Fruit fly (Drosophila melanogaster): ENCODE results near the gene SH3PX1.
A peak's percentile ranks its signal among the peaks of the same experiment; 100 is the strongest.

Gene SH3PX1

dm6 chr3L:9694169-9694866, 19.3 kb downstream of the SH3PX1 start (continued):
- TF ChIP-seq Dbx (GFP tag; IDR thresholded peaks at IDR 0.05) = peak; percentile 37; the same call in 1 of the 3 replicates
- TF ChIP-seq Hr3 (GFP tag; optimal IDR thresholded peaks at IDR 0.05) = no peak
- peak; percentile 51 for TF ChIP-seq CG34376 (GFP tag; optimal IDR thresholded peaks at IDR 0.05)
- no peak for TF ChIP-seq CG13775 (GFP tag; optimal IDR thresholded peaks at IDR 0.05)
- TF ChIP-seq hbn (GFP tag; IDR thresholded peaks at IDR 0.05; ENCODE audit: partially characterized antibody) = peak; percentile 22; the same call in 1 of the 2 replicates
- no peak for TF ChIP-seq Hsf (GFP tag; optimal IDR thresholded peaks at IDR 0.05)
- no peak for TF ChIP-seq HmgD (GFP tag; optimal IDR thresholded peaks at IDR 0.05)
- no peak for TF ChIP-seq ab (GFP tag; optimal IDR thresholded peaks at IDR 0.05)
- TF ChIP-seq Adf1 (GFP tag; IDR thresholded peaks at IDR 0.05) = peak; percentile 96
- no peak for TF ChIP-seq fu2 (GFP tag; optimal IDR thresholded peaks at IDR 0.05)
- TF ChIP-seq CG1024 (GFP tag; IDR thresholded peaks at IDR 0.05) = no peak
- TF ChIP-seq CG9437 (GFP tag; optimal IDR thresholded peaks at IDR 0.05) = no peak
- TF ChIP-seq CG42726 (GFP tag; IDR thresholded peaks at IDR 0.05; ENCODE audit: partially characterized antibody) = no peak
- TF ChIP-seq mirr (GFP tag; optimal IDR thresholded peaks at IDR 0.05) = peak; percentile 40
- no peak for TF ChIP-seq Bdp1 (GFP tag; optimal IDR thresholded peaks at IDR 0.05)
- TF ChIP-seq CG11504 (tag; optimal IDR thresholded peaks at IDR 0.05) = no peak
- TF ChIP-seq CG12769 (tag; optimal IDR thresholded peaks at IDR 0.05) = peak; percentile 73
- TF ChIP-seq Dll (GFP tag; IDR thresholded peaks at IDR 0.05; ENCODE audit: partially characterized antibody) = 0 out of 4 replicates have a peak, but pooled peaks have one; percentile 18
- no peak for TF ChIP-seq phol (tag; optimal IDR thresholded peaks at IDR 0.05)
- TF ChIP-seq kah (GFP tag; optimal IDR thresholded peaks at IDR 0.05) = no peak
- TF ChIP-seq lab (GFP tag; optimal IDR thresholded peaks at IDR 0.05) = peak; percentile 9
- peak; percentile 49; the same call in 1 of the 3 replicates for TF ChIP-seq zen2 (GFP tag; IDR thresholded peaks at IDR 0.05; ENCODE audit: partially characterized antibody)
- no peak for TF ChIP-seq CG8281 (tag; optimal IDR thresholded peaks at IDR 0.05)
- TF ChIP-seq CG2712 (tag; optimal IDR thresholded peaks at IDR 0.05) = no peak
- no peak for TF ChIP-seq CG10959 (GFP tag; IDR thresholded peaks at IDR 0.05)
- no peak for TF ChIP-seq CG11085 (GFP tag; IDR thresholded peaks at IDR 0.05)
- no peak for TF ChIP-seq tin (GFP tag; optimal IDR thresholded peaks at IDR 0.05)
- no peak for TF ChIP-seq sisA (GFP tag; IDR thresholded peaks at IDR 0.05)
- no peak for TF ChIP-seq az2 (GFP tag; optimal IDR thresholded peaks at IDR 0.05)
- no peak for TF ChIP-seq NC2α (GFP tag; optimal IDR thresholded peaks at IDR 0.05)
- TF ChIP-seq CG8290 (GFP tag; optimal IDR thresholded peaks at IDR 0.05) = no peak
- TF ChIP-seq CG8290 (tag; optimal IDR thresholded peaks at IDR 0.05) = peak in 1 of 2 experiments; percentile 21
- TF ChIP-seq chif (GFP tag; optimal IDR thresholded peaks at IDR 0.05) = no peak
- no peak for TF ChIP-seq D19A (tag; optimal IDR thresholded peaks at IDR 0.05)
- TF ChIP-seq CHES-1-like (GFP tag; optimal IDR thresholded peaks at IDR 0.05) = no peak
- TF ChIP-seq scrt (GFP tag; optimal IDR thresholded peaks at IDR 0.05) = peak; percentile 6
- peak; percentile 13 for TF ChIP-seq CG3995 (GFP tag; optimal IDR thresholded peaks at IDR 0.05)
- no peak for TF ChIP-seq CG13296 (GFP tag; optimal IDR thresholded peaks at IDR 0.05)
- no peak for TF ChIP-seq da (GFP tag; optimal IDR thresholded peaks at IDR 0.05)
- TF ChIP-seq CG17612 (GFP tag; IDR thresholded peaks at IDR 0.05) = no peak
- TF ChIP-seq Oli (tag; optimal IDR thresholded peaks at IDR 0.05) = no peak
- no peak for TF ChIP-seq Dip3 (GFP tag; optimal IDR thresholded peaks at IDR 0.05)
- peak; percentile 29 for TF ChIP-seq corto (GFP tag; optimal IDR thresholded peaks at IDR 0.05)
- TF ChIP-seq CG6854 (GFP tag; optimal IDR thresholded peaks at IDR 0.05) = no peak
- TF ChIP-seq Scr (GFP tag; IDR thresholded peaks at IDR 0.05; ENCODE audit: partially characterized antibody) = 0 out of 2 replicates have a peak, but pooled peaks have one; percentile 33
- TF ChIP-seq CG13287 (GFP tag; IDR thresholded peaks at IDR 0.05; ENCODE audit: partially characterized antibody) = peak; percentile 49; the same call in 1 of the 2 replicates
- no peak for TF ChIP-seq Hmr (GFP tag; optimal IDR thresholded peaks at IDR 0.05)
- TF ChIP-seq sna (GFP tag; IDR thresholded peaks at IDR 0.05; ENCODE audit: partially characterized antibody) = 0 out of 2 replicates have a peak, but pooled peaks have one; percentile 30
- TF ChIP-seq p53 (GFP tag; optimal IDR thresholded peaks at IDR 0.05) = no peak

Measured in whole organism, embryonic.